Worm (Caenorhabditis elegans) whole organism, early embryonic: Measurements from ENCODE around the gene tsp-3.

Experiments used
- B0310.2 ChIP-seq: sonication (generic microtip); optimal IDR thresholded peaks from 2 replicates; lab custom pipeline; 2016; ENCODE audit warnings: mild to moderate bottlenecking, missing genetic modification characterization, missing compliant biosample characterization
- F13C5.2 ChIP-seq: sonication (generic microtip); optimal IDR thresholded peaks from 2 replicates; lab custom pipeline; 2017; ENCODE audit warnings: mild to moderate bottlenecking, missing genetic modification characterization, inconsistent platforms, missing compliant biosample characterization
- aly-1 ChIP-seq: sonication (generic microtip); optimal IDR thresholded peaks from 2 replicates; lab custom pipeline; 2016; ENCODE audit warnings: missing genetic modification characterization, missing compliant biosample characterization
- ama-1 ChIP-seq: fragments of 150-350 bp; optimal IDR thresholded peaks from 2 replicates; lab custom pipeline; 2014
- ceh-13 ChIP-seq: fragments of 200-800 bp; sonication (Bioruptor generic); optimal IDR thresholded peaks from 2 replicates; lab custom pipeline; 2018; ENCODE audit warnings: mild to moderate bottlenecking, missing genetic modification characterization, missing compliant biosample characterization
- ceh-36 ChIP-seq: sonication (generic microtip); optimal IDR thresholded peaks from 2 replicates; lab custom pipeline; 2016; ENCODE audit warnings: missing genetic modification characterization, inconsistent platforms, missing compliant biosample characterization
- ets-7 ChIP-seq: sonication (generic microtip); optimal IDR thresholded peaks from 2 replicates; lab custom pipeline; 2016; ENCODE audit warnings: missing genotype, missing genetic modification characterization, missing compliant biosample characterization
- flt-1 ChIP-seq: fragments of 200-800 bp; sonication (Bioruptor generic); IDR thresholded peaks from 2 replicates; pipeline ENCODE4 v1.3.6; 2022; ENCODE audit warnings: missing genetic modification characterization, missing compliant biosample characterization
- hmbx-1 ChIP-seq: sonication (generic microtip); optimal IDR thresholded peaks from 2 replicates; lab custom pipeline; 2016; ENCODE audit warnings: mild to moderate bottlenecking, missing genetic modification characterization, missing compliant biosample characterization
- hmg-4 ChIP-seq: fragments of 200-800 bp; sonication (Bioruptor generic); optimal IDR thresholded peaks from 2 replicates; lab custom pipeline; 2018; ENCODE audit warnings: mild to moderate bottlenecking, missing genetic modification characterization, missing compliant biosample characterization
- hnd-1 ChIP-seq: sonication (generic microtip); optimal IDR thresholded peaks from 2 replicates; lab custom pipeline; 2016; ENCODE audit warnings: missing genetic modification characterization, missing compliant biosample characterization
- pes-1 ChIP-seq: fragments of 200-800 bp; sonication (Bioruptor generic); IDR thresholded peaks from 2 replicates; pipeline ENCODE4 v1.3.6; 2022; ENCODE audit warnings: missing genetic modification reagents, missing genetic modification characterization, missing compliant biosample characterization
- scrt-1 ChIP-seq: fragments of 200-800 bp; sonication (Bioruptor generic); IDR thresholded peaks from 2 replicates; pipeline ENCODE4 v1.3.6; 2022; ENCODE audit warnings: missing genetic modification characterization, missing compliant biosample characterization
- sea-1 ChIP-seq: fragments of 200-800 bp; sonication (Bioruptor generic); conservative IDR thresholded peaks from 2 replicates; pipeline ENCODE4 v1.3.6; 2022; ENCODE audit warnings: missing genetic modification characterization, missing compliant biosample characterization
- tbx-11 ChIP-seq: fragments of 200-800 bp; sonication (Bioruptor generic); IDR thresholded peaks from 2 replicates; pipeline ENCODE4 v1.3.6; 2022; ENCODE audit warnings: missing genetic modification characterization, missing compliant biosample characterization
- tbx-37 ChIP-seq: fragments of 200-800 bp; sonication (Bioruptor generic); conservative IDR thresholded peaks from 2 replicates; pipeline ENCODE4 v1.3.6; 2022; ENCODE audit warnings: missing genetic modification reagents, missing genetic modification characterization, missing compliant biosample characterization
- tra-4 ChIP-seq: sonication (generic microtip); optimal IDR thresholded peaks from 2 replicates; lab custom pipeline; 2017; ENCODE audit warnings: missing genetic modification characterization, missing compliant biosample characterization

The tsp-3 gene

DNA sequence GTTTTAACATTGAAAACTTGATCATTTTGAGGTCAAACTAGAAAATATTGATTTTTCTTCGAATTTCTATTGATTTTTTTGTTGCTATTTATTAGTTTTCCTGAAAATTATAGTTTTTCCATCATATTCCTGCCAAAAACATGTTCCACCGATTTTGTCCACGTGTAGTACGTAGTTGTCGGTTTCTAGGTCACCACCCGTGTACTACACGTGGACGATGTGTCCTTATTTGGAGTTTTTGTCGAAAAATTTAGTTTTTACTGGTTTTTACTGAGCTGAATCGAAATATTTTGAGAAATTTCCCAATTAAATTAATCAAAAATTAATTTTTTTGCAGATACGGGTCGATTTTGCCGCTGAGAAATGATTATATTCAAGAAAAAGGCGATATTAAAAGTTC lies 24.7 kb upstream of the tsp-3 start:
- TF ChIP-seq hnd-1 (tag; lab: Kevin White, UChicago) = no peak
- TF ChIP-seq tbx-37 (GFP tag; lab: Robert Waterston, UW) = peak; percentile 36; the same call in 1 of the 2 replicates
- no peak for TF ChIP-seq ama-1 (lab: Kevin White, UChicago)
- no peak for TF ChIP-seq B0310.2
- TF ChIP-seq ceh-13 (GFP tag; lab: Kevin White, UChicago) = no peak
- TF ChIP-seq sea-1 (GFP tag; lab: Robert Waterston, UW) = no peak
- TF ChIP-seq hmbx-1 (tag; lab: Kevin White, UChicago) = no peak
- no peak for TF ChIP-seq F13C5.2 (tag; lab: Kevin White, UChicago)
- no peak for TF ChIP-seq tbx-11 (GFP tag; lab: Robert Waterston, UW)
- TF ChIP-seq flt-1 (GFP tag; lab: Robert Waterston, UW) = no peak
- TF ChIP-seq tra-4 (tag; lab: Kevin White, UChicago) = no peak
- TF ChIP-seq scrt-1 (GFP tag; lab: Robert Waterston, UW) = no peak
- TF ChIP-seq ceh-36 (tag; lab: Kevin White, UChicago) = no peak
- no peak for TF ChIP-seq ets-7 (tag; lab: Kevin White, UChicago)
- peak; percentile 55 for TF ChIP-seq pes-1 (GFP tag; lab: Robert Waterston, UW)
- TF ChIP-seq aly-1 (tag; lab: Kevin White, UChicago) = no peak
- no peak for TF ChIP-seq hmg-4 (GFP tag; lab: Kevin White, UChicago)

DNA sequence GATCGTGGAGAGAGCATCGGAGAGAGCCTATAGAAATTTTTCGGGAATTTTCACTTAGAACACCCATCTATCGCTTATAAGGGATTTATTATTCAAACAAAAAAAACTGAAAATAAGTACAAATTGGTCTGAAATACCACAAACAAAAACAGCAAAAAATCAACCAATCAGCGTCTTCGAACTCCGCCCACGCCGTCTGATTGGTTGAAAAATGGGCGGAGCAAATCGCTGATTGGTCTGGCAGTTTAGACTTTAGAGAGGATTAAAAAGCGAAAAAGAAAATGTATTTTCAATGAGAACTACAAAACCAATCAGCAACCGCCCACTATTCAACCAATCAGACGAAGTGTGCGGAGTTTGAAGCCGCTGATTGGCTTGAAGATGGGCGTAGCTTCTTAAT lies 11.4 kb upstream of the tsp-3 start:
- TF ChIP-seq hnd-1 (tag; lab: Kevin White, UChicago) = no peak

ce11 chrIII:13201901-13202300 lies 10.6 kb upstream of the tsp-3 start:
- TF ChIP-seq ceh-13 (GFP tag; lab: Kevin White, UChicago) (no peak), aly-1 (tag; lab: Kevin White, UChicago) (no peak), hmbx-1 (tag; lab: Kevin White, UChicago) (no peak), scrt-1 (GFP tag; lab: Robert Waterston, UW) (no peak), ceh-36 (tag; lab: Kevin White, UChicago) (no peak), pes-1 (GFP tag; lab: Robert Waterston, UW) (no peak), tbx-11 (GFP tag; lab: Robert Waterston, UW) (no peak), hnd-1 (tag; lab: Kevin White, UChicago) (no peak), B0310.2 (no peak)

- no peak for TF ChIP-seq B0310.2
- TF ChIP-seq tbx-37 (GFP tag; lab: Robert Waterston, UW) = no peak
- no peak for TF ChIP-seq sea-1 (GFP tag; lab: Robert Waterston, UW)
- TF ChIP-seq aly-1 (tag; lab: Kevin White, UChicago) = no peak
- TF ChIP-seq tra-4 (tag; lab: Kevin White, UChicago) = no peak
- TF ChIP-seq ama-1 (lab: Kevin White, UChicago) = no peak
- TF ChIP-seq ceh-36 (tag; lab: Kevin White, UChicago) = no peak
- TF ChIP-seq hmbx-1 (tag; lab: Kevin White, UChicago) = no peak
- TF ChIP-seq scrt-1 (GFP tag; lab: Robert Waterston, UW) = no peak
- no peak for TF ChIP-seq ceh-13 (GFP tag; lab: Kevin White, UChicago)
- no peak for TF ChIP-seq hnd-1 (tag; lab: Kevin White, UChicago)
- TF ChIP-seq tbx-11 (GFP tag; lab: Robert Waterston, UW) = no peak
- no peak for TF ChIP-seq ets-7 (tag; lab: Kevin White, UChicago)
- TF ChIP-seq pes-1 (GFP tag; lab: Robert Waterston, UW) = no peak
- no peak for TF ChIP-seq F13C5.2 (tag; lab: Kevin White, UChicago)
- TF ChIP-seq hmg-4 (GFP tag; lab: Kevin White, UChicago) = no peak
- TF ChIP-seq flt-1 (GFP tag; lab: Robert Waterston, UW) = no peak
These were observed 7.8 kb upstream of the tsp-3 start, which contains the start of gene Y39E4B.11 for ce11 chrIII:13204682-13205081. Gene Y39E4B.11, plus strand, starts transcription at chrIII:13204982.

DNA sequence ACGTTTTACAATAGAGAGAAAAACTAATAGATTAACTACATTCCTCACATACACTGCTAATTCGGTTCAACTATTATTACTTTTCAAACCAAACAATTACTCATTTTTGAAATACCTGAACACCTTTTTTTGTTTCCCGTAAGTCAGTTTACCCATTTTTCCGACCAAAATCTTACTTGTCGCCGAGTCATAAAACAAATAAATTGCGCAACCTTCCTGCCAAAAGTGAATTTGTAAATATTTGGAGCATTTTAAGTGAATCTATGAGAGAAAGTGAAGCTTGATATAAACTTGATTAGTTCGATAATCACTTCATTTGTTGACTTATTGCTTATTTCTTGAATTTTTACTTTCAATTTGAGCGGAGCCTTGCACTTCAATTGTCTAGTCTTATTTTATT lies 3.5 kb upstream of the tsp-3 start:
- no peak for TF ChIP-seq ceh-36 (tag; lab: Kevin White, UChicago)
- no peak for TF ChIP-seq ets-7 (tag; lab: Kevin White, UChicago)
- no peak for TF ChIP-seq aly-1 (tag; lab: Kevin White, UChicago)
- no peak for TF ChIP-seq ceh-13 (GFP tag; lab: Kevin White, UChicago)
- TF ChIP-seq hmbx-1 (tag; lab: Kevin White, UChicago) = no peak
- no peak for TF ChIP-seq B0310.2
- TF ChIP-seq hnd-1 (tag; lab: Kevin White, UChicago) = no peak
- no peak for TF ChIP-seq tra-4 (tag; lab: Kevin White, UChicago)
- TF ChIP-seq sea-1 (GFP tag; lab: Robert Waterston, UW) = no peak
- TF ChIP-seq tbx-37 (GFP tag; lab: Robert Waterston, UW) = no peak
- no peak for TF ChIP-seq scrt-1 (GFP tag; lab: Robert Waterston, UW)
- no peak for TF ChIP-seq pes-1 (GFP tag; lab: Robert Waterston, UW)
- TF ChIP-seq tbx-11 (GFP tag; lab: Robert Waterston, UW) = no peak
- TF ChIP-seq flt-1 (GFP tag; lab: Robert Waterston, UW) = no peak

DNA sequence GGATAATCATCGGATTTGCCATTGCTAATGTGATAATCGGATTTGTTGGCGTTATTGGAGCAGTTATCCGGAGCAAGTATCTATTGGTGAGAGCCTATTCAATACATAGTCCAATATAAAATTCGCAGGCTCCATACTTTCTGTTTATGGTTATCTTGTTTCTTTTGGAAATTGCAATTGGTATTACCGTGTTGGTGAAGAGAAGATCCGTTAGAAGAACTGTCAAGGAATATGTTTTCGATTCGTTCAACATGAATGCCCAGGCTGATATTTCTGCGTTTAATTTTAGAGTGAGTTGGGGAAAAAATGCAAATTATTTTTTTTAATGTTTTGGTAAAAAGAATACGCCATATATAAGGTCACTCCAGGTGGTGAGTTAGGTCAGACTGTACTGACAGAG lies 645 bp downstream of the tsp-3 start:
- no peak for TF ChIP-seq ama-1 (lab: Kevin White, UChicago)
- no peak for TF ChIP-seq B0310.2
- TF ChIP-seq hmbx-1 (tag; lab: Kevin White, UChicago) = no peak
- TF ChIP-seq F13C5.2 (tag; lab: Kevin White, UChicago) = no peak
- TF ChIP-seq tra-4 (tag; lab: Kevin White, UChicago) = no peak
- no peak for TF ChIP-seq hnd-1 (tag; lab: Kevin White, UChicago)

- no peak for TF ChIP-seq ceh-13 (GFP tag; lab: Kevin White, UChicago)
- no peak for TF ChIP-seq B0310.2
- TF ChIP-seq sea-1 (GFP tag; lab: Robert Waterston, UW) = no peak
- TF ChIP-seq hnd-1 (tag; lab: Kevin White, UChicago) = no peak
- no peak for TF ChIP-seq ceh-36 (tag; lab: Kevin White, UChicago)
- TF ChIP-seq hmg-4 (GFP tag; lab: Kevin White, UChicago) = no peak
- no peak for TF ChIP-seq scrt-1 (GFP tag; lab: Robert Waterston, UW)
- TF ChIP-seq ets-7 (tag; lab: Kevin White, UChicago) = no peak
- no peak for TF ChIP-seq flt-1 (GFP tag; lab: Robert Waterston, UW)
- TF ChIP-seq F13C5.2 (tag; lab: Kevin White, UChicago) = no peak
- no peak for TF ChIP-seq pes-1 (GFP tag; lab: Robert Waterston, UW)
- no peak for TF ChIP-seq tbx-37 (GFP tag; lab: Robert Waterston, UW)
These were observed 3.2 kb downstream of the tsp-3 start for ce11 chrIII:13215682-13216081.
